Worm (Caenorhabditis elegans) whole organism, L1 larva: ENCODE results near the gene ccch-1.

Source experiments
- egl-13 ChIP-seq: sonication (generic microtip); optimal IDR thresholded peaks from 2 replicates; lab custom pipeline; 2016; ENCODE audit warnings: missing genotype, missing genetic modification reagents, missing genetic modification characterization, missing compliant biosample characterization
- elt-2 ChIP-seq: sonication (generic microtip); optimal IDR thresholded peaks from 2 replicates; lab custom pipeline; 2016; ENCODE audit warnings: missing genetic modification characterization, mild to moderate bottlenecking, inconsistent platforms, missing compliant biosample characterization, missing genetic modification reagents
- nhr-11 ChIP-seq: fragments of 150-350 bp; optimal IDR thresholded peaks from 2 replicates; lab custom pipeline; 2014; ENCODE audit warnings: missing biosample characterization, missing genetic modification characterization
- ztf-11 ChIP-seq, 2 experiments: sonication (generic microtip); optimal IDR thresholded peaks; 2 replicates each; lab custom pipeline; 2016 to 2017; ENCODE audit warnings: missing genetic modification characterization in 2 of 2, missing biosample characterization in 1 of 2, missing compliant biosample characterization in 1 of 2

ce11 chrV:11574563-11574962, 46.9 kb downstream of the ccch-1 start:
- TF ChIP-seq elt-2 (tag; lab: Kevin White, UChicago) = no peak
- no peak for TF ChIP-seq egl-13 (tag; lab: Kevin White, UChicago)
- TF ChIP-seq nhr-11 (tag; lab: Kevin White, UChicago) = no peak
- TF ChIP-seq ztf-11 (tag; optimal IDR thresholded peaks at IDR 0.05; lab: Kevin White, UChicago) = no peak
